Worm (Caenorhabditis elegans) whole organism, L4/young adult: Measurements from ENCODE around the gene Y53G8AL.3.

ENCODE experiments used
- dao-5 ChIP-seq: sonication (generic microtip); optimal IDR thresholded peaks from 2 replicates; lab custom pipeline; 2016; ENCODE audit warnings: missing genotype, missing genetic modification characterization, moderate library complexity, missing compliant biosample characterization
- him-1 ChIP-seq: sonication (generic microtip); optimal IDR thresholded peaks from 2 replicates; lab custom pipeline; 2016; ENCODE audit warnings: missing genotype, missing genetic modification reagents, missing genetic modification characterization, missing compliant biosample characterization

ce11 chrIII:3203589-3203988 is 49.4 kb downstream of the Y53G8AL.3 start:
- TF ChIP-seq dao-5 (tag; lab: Kevin White, UChicago) (no peak), him-1 (tag; lab: Kevin White, UChicago) (no peak)
